Worm (Caenorhabditis elegans): Measurements from ENCODE around the gene T25D1.1.

ce11 chrX:16481026-16481425 lies 38.6 kb upstream of the T25D1.1 start:
- no peak for TF ChIP-seq lsl-1 (GFP tag; optimal IDR thresholded peaks at IDR 0.05)
- TF ChIP-seq Y79H2A.3 (GFP tag; conservative IDR thresholded peaks at IDR 0.05) = no peak

Data from whole organism, young adult.